Fruit fly (Drosophila melanogaster) whole organism, embryonic: ENCODE measurements around the gene CG7695.

Experiments
- CG13894 ChIP-seq: fragments of 200-800 bp; sonication (Bioruptor generic); optimal IDR thresholded peaks from 3 replicates; lab custom pipeline; 2018; ENCODE audit warnings: missing biosample characterization, mild to moderate bottlenecking, missing genetic modification characterization, moderate library complexity
- CG17568 ChIP-seq: fragments of 200-800 bp; sonication (Bioruptor generic); optimal IDR thresholded peaks from 2 replicates; lab custom pipeline; 2018; ENCODE audit warnings: missing biosample characterization, mild to moderate bottlenecking, missing genetic modification characterization, moderate library complexity
- CG4404 ChIP-seq: fragments of 200-800 bp; sonication (Bioruptor generic); IDR thresholded peaks from 2 replicates; pipeline ENCODE4 v1.3.6; 2022; ENCODE audit warnings: missing biosample characterization, missing genetic modification characterization
- CG6254 ChIP-seq: fragments of 200-800 bp; sonication (Bioruptor generic); optimal IDR thresholded peaks from 3 replicates; lab custom pipeline; 2017; ENCODE audit warnings: mild to moderate bottlenecking, missing biosample characterization, missing genetic modification reagents, missing genetic modification characterization
- Chrac-16 ChIP-seq: fragments of 200-800 bp; sonication (Bioruptor generic); optimal IDR thresholded peaks from 3 replicates; lab custom pipeline; 2016; ENCODE audit warnings: missing biosample characterization, missing genetic modification characterization
- Hmr ChIP-seq: fragments of 200-800 bp; sonication (Bioruptor generic); optimal IDR thresholded peaks from 3 replicates; lab custom pipeline; 2017; ENCODE audit warnings: mild to moderate bottlenecking, missing biosample characterization, missing genetic modification reagents, missing genetic modification characterization
- Hr78 ChIP-seq, 2 experiments: fragments of 200-800 bp in 1 of 2; fragments of >200 bp in 1 of 2; sonication (Bioruptor generic) in 1 of 2; optimal IDR thresholded peaks; 2 replicates each; lab custom pipeline; 2017 to 2019; ENCODE audit warnings: missing biosample characterization in 2 of 2, missing genetic modification characterization in 2 of 2, mild to moderate bottlenecking in 1 of 2, moderate library complexity in 1 of 2
- Lim3 ChIP-seq: fragments of 200-800 bp; sonication (Bioruptor generic); IDR thresholded peaks from 2 replicates; pipeline ENCODE4 v1.3.6; 2022; ENCODE audit warnings: missing biosample characterization, missing genetic modification characterization
- amos ChIP-seq: fragments of 200-800 bp; sonication (Bioruptor generic); IDR thresholded peaks from 2 replicates; pipeline ENCODE4 v1.3.6; 2022; ENCODE audit warnings: missing biosample characterization, missing genetic modification characterization; ENCODE audit not compliant: partially characterized antibody
- corto ChIP-seq: fragments of 200-800 bp; sonication (Bioruptor generic); optimal IDR thresholded peaks from 2 replicates; lab custom pipeline; 2016; ENCODE audit warnings: missing biosample characterization, mild to moderate bottlenecking, missing genetic modification characterization, moderate library complexity
- oc ChIP-seq: fragments of 200-800 bp; sonication (Bioruptor generic); optimal IDR thresholded peaks from 2 replicates; lab custom pipeline; 2018; ENCODE audit warnings: missing biosample characterization, mild to moderate bottlenecking, missing genetic modification characterization, moderate library complexity
- salm ChIP-seq: fragments of 200-800 bp; sonication (Bioruptor generic); optimal IDR thresholded peaks from 2 replicates; lab custom pipeline; 2018; ENCODE audit warnings: missing biosample characterization, mild to moderate bottlenecking, missing genetic modification characterization
- vnd ChIP-seq: fragments of 200-800 bp; sonication (Bioruptor generic); IDR thresholded peaks from 3 replicates; pipeline ENCODE4 v1.3.6; 2022; ENCODE audit warnings: missing biosample characterization, missing genetic modification characterization; ENCODE audit not compliant: partially characterized antibody

DNA sequence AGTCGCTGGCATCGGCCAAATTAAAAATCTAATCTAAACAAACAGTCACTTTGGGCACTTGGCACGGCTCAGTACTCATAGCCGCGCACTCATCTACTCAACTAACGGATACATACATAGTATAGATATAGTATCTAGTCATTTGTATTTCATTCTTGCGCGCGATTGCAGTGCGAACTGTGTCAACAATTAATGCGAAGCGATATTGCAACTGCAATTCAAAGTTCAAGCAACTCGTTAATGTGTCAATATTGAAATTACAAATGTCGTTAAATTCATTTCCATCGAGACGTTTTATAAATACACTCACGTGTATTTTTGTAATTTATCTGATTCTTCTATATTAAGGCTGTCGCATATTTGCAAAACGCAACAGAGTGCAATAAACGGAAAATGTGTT lies 35.1 kb downstream of the CG7695 start:
- TF ChIP-seq CG6254 (GFP tag; lab: Kevin White, UChicago) (no peak), CG17568 (no peak), Hr78 (GFP tag; optimal IDR thresholded peaks at IDR 0.05; lab: Kevin White, UChicago) (no peak), salm (tag; lab: Kevin White, UChicago) (no peak), corto (GFP tag; lab: Kevin White, UChicago) (no peak), CG13894 (tag; lab: Kevin White, UChicago) (no peak), amos (GFP tag; lab: Robert Waterston, UW) (no peak), CG4404 (GFP tag; lab: Robert Waterston, UW) (no peak), vnd (GFP tag; lab: Robert Waterston, UW) (no peak), Hmr (GFP tag; lab: Kevin White, UChicago) (no peak), Lim3 (no peak), Chrac-16 (GFP tag; lab: Kevin White, UChicago) (no peak), oc (no peak)
